Worm (Caenorhabditis elegans): ENCODE measurements around the gene F22H10.3.

The F22H10.3 gene

ce11 chrX:16695184-16695583, 17.7 kb upstream of the F22H10.3 start (continued):
- TF ChIP-seq ama-1 (optimal IDR thresholded peaks at IDR 0.05) = no peak
- TF ChIP-seq hif-1 (tag; optimal IDR thresholded peaks at IDR 0.05) = no peak
- TF ChIP-seq lin-38 (GFP tag; IDR thresholded peaks at IDR 0.05) = no peak
- no peak for TF ChIP-seq php-3 (GFP tag; IDR thresholded peaks at IDR 0.05)
- TF ChIP-seq tag-97 (GFP tag; IDR thresholded peaks at IDR 0.05) = no peak
- TF ChIP-seq D1046.2 (GFP tag; IDR thresholded peaks at IDR 0.05) = no peak
- peak; percentile 6 for TF ChIP-seq T20F7.1 (GFP tag; optimal IDR thresholded peaks at IDR 0.05)
- no peak for TF ChIP-seq dmd-8 (GFP tag; IDR thresholded peaks at IDR 0.05)
- no peak for TF ChIP-seq aly-2 (tag; optimal IDR thresholded peaks at IDR 0.05)
- TF ChIP-seq Y75B8A.6 (GFP tag; IDR thresholded peaks at IDR 0.05) = no peak
- TF ChIP-seq pqm-1 (tag; optimal IDR thresholded peaks at IDR 0.05) = peak; percentile 11
- TF ChIP-seq zip-2 (tag; optimal IDR thresholded peaks at IDR 0.05) = no peak
- TF ChIP-seq lin-15B (tag; optimal IDR thresholded peaks at IDR 0.05) = no peak
- no peak for TF ChIP-seq dmd-9 (GFP tag; IDR thresholded peaks at IDR 0.05)
- TF ChIP-seq unc-130 (GFP tag; optimal IDR thresholded peaks at IDR 0.05) = no peak
- peak; percentile 36 for TF ChIP-seq dve-1 (tag; optimal IDR thresholded peaks at IDR 0.05; ENCODE audit: insufficient read depth)
- TF ChIP-seq F49E8.2 (tag; optimal IDR thresholded peaks at IDR 0.05; ENCODE audit: borderline replicate concordance) = no peak
- no peak for TF ChIP-seq nhr-76 (tag; optimal IDR thresholded peaks at IDR 0.05)
- TF ChIP-seq Y5F2A.4 (GFP tag; optimal IDR thresholded peaks at IDR 0.05) = no peak
- TF ChIP-seq nhr-77 (tag; optimal IDR thresholded peaks at IDR 0.05) = peak; percentile 62
- TF ChIP-seq lin-13 (GFP tag; optimal IDR thresholded peaks at IDR 0.05) = no peak
- TF ChIP-seq fos-1 (tag; optimal IDR thresholded peaks at IDR 0.05) = no peak
- peak; percentile 37 for TF ChIP-seq hlh-11 (tag; optimal IDR thresholded peaks at IDR 0.05)
- TF ChIP-seq rbr-2 (tag; optimal IDR thresholded peaks at IDR 0.05) = no peak
- TF ChIP-seq tra-1 (GFP tag; IDR thresholded peaks at IDR 0.05) = no peak
- no peak for TF ChIP-seq zfp-2 (tag; optimal IDR thresholded peaks at IDR 0.05)
- TF ChIP-seq ceh-28 (tag; optimal IDR thresholded peaks at IDR 0.05) = no peak
- peak; percentile 49 for TF ChIP-seq ztf-7 (tag; optimal IDR thresholded peaks at IDR 0.05)
- TF ChIP-seq mes-2 (tag; optimal IDR thresholded peaks at IDR 0.05; ENCODE audit: poor library complexity, severe bottlenecking) = peak; percentile 58
- no peak for TF ChIP-seq ZK546.5 (tag; optimal IDR thresholded peaks at IDR 0.05)
- no peak for TF ChIP-seq zfp-3 (GFP tag; conservative IDR thresholded peaks at IDR 0.05)
- TF ChIP-seq F37D6.2 (tag; optimal IDR thresholded peaks at IDR 0.05) = no peak
- TF ChIP-seq nhr-48 (tag; optimal IDR thresholded peaks at IDR 0.05) = no peak
- TF ChIP-seq sdz-12 (GFP tag; optimal IDR thresholded peaks at IDR 0.05) = no peak
- no peak for TF ChIP-seq mep-1 (tag; optimal IDR thresholded peaks at IDR 0.05)
- no peak for TF ChIP-seq Y105C5A.15 (GFP tag; IDR thresholded peaks at IDR 0.05)
- no peak for TF ChIP-seq hlh-30 (tag; optimal IDR thresholded peaks at IDR 0.05; ENCODE audit: insufficient read depth)
- TF ChIP-seq daf-12 (tag; optimal IDR thresholded peaks at IDR 0.05) = no peak
- TF ChIP-seq nhr-102 (tag; optimal IDR thresholded peaks at IDR 0.05) = peak; percentile 45
- no peak for TF ChIP-seq unc-62 (GFP tag; optimal IDR thresholded peaks at IDR 0.05 in 1 of 2)
- TF ChIP-seq unc-62 (tag; optimal IDR thresholded peaks at IDR 0.05) = no peak
- TF ChIP-seq lin-29 (GFP tag; IDR thresholded peaks at IDR 0.05) = no peak
- TF ChIP-seq hmg-1.1 (GFP tag; IDR thresholded peaks at IDR 0.05) = no peak
- no peak for TF ChIP-seq saeg-2 (GFP tag; IDR thresholded peaks at IDR 0.05)
- no peak for TF ChIP-seq egl-27 (tag; optimal IDR thresholded peaks at IDR 0.05)
- no peak for TF ChIP-seq nhr-41 (GFP tag; IDR thresholded peaks at IDR 0.05)
- no peak for TF ChIP-seq fkh-10 (GFP tag; optimal IDR thresholded peaks at IDR 0.05)
- no peak for TF ChIP-seq F44E2.7 (GFP tag; IDR thresholded peaks at IDR 0.05)
- TF ChIP-seq ces-1 (GFP tag; optimal IDR thresholded peaks at IDR 0.05) = no peak
- peak; percentile 59 for TF ChIP-seq duxl-1 (tag; optimal IDR thresholded peaks at IDR 0.05; ENCODE audit: poor library complexity)
- TF ChIP-seq nhr-6 (tag; optimal IDR thresholded peaks at IDR 0.05) = no peak
- TF ChIP-seq ZK337.2 (GFP tag; IDR thresholded peaks at IDR 0.05) = no peak
